Fruit fly (Drosophila melanogaster) whole organism, embryonic: ENCODE results near the gene CG14647.

Experiments
- Ada2b ChIP-seq: fragments of 200-800 bp; sonication (Bioruptor generic); IDR thresholded peaks from 2 replicates; pipeline ENCODE4 v1.3.6; 2022; ENCODE audit warnings: missing biosample characterization, missing genetic modification characterization
- Asciz ChIP-seq: fragments of 200-800 bp; sonication (Bioruptor generic); optimal IDR thresholded peaks from 2 replicates; lab custom pipeline; 2017; ENCODE audit warnings: missing biosample characterization, mild to moderate bottlenecking, missing genetic modification characterization, missing genetic modification reagents
- Atf3 ChIP-seq: fragments of 200-800 bp; sonication (Bioruptor generic); optimal IDR thresholded peaks from 3 replicates; lab custom pipeline; 2016; ENCODE audit warnings: missing biosample characterization, missing genetic modification characterization
- B-H2 ChIP-seq: fragments of 200-800 bp; sonication (Bioruptor generic); optimal IDR thresholded peaks from 2 replicates; lab custom pipeline; 2018; ENCODE audit warnings: missing biosample characterization, mild to moderate bottlenecking, missing genetic modification characterization
- CG10274 ChIP-seq: fragments of 200-800 bp; sonication (Bioruptor generic); optimal IDR thresholded peaks from 3 replicates; lab custom pipeline; 2017; ENCODE audit warnings: missing biosample characterization, mild to moderate bottlenecking, missing genetic modification characterization
- CG11695 ChIP-seq: fragments of 200-800 bp; sonication (Bioruptor generic); IDR thresholded peaks from 3 replicates; pipeline ENCODE4 v1.3.6; 2022; ENCODE audit warnings: missing biosample characterization, missing genetic modification characterization
- CG12391 ChIP-seq: fragments of 200-800 bp; sonication (Bioruptor generic); optimal IDR thresholded peaks from 3 replicates; lab custom pipeline; 2018; ENCODE audit warnings: missing biosample characterization, mild to moderate bottlenecking, missing genetic modification characterization, moderate library complexity
- CG2120 ChIP-seq: fragments of 200-800 bp; sonication (Bioruptor generic); optimal IDR thresholded peaks from 3 replicates; lab custom pipeline; 2016; ENCODE audit warnings: missing biosample characterization, missing genetic modification characterization
- CG2199 ChIP-seq: fragments of 200-800 bp; sonication (Bioruptor generic); IDR thresholded peaks from 3 replicates; pipeline ENCODE4 v1.3.6; 2022; ENCODE audit warnings: missing biosample characterization, missing genetic modification characterization
- CG33213 ChIP-seq: fragments of 200-800 bp; sonication (Bioruptor generic); optimal IDR thresholded peaks from 3 replicates; lab custom pipeline; 2016; ENCODE audit warnings: missing biosample characterization, missing genetic modification characterization
- CG33557 ChIP-seq: fragments of 200-800 bp; sonication (Bioruptor generic); optimal IDR thresholded peaks from 2 replicates; lab custom pipeline; 2019; ENCODE audit warnings: missing biosample characterization, mild to moderate bottlenecking, missing genetic modification characterization, moderate library complexity
- CG34376 ChIP-seq: fragments of 200-800 bp; sonication (Bioruptor generic); optimal IDR thresholded peaks from 2 replicates; lab custom pipeline; 2018; ENCODE audit warnings: missing biosample characterization, mild to moderate bottlenecking, missing genetic modification characterization
- CG3995 ChIP-seq: fragments of 200-800 bp; sonication (Bioruptor generic); optimal IDR thresholded peaks from 3 replicates; lab custom pipeline; 2016; ENCODE audit warnings: missing biosample characterization, missing genetic modification characterization
- CG6813 ChIP-seq: fragments of 200-800 bp; sonication (Bioruptor generic); optimal IDR thresholded peaks from 2 replicates; lab custom pipeline; 2017; ENCODE audit warnings: missing biosample characterization, missing genetic modification characterization, mild to moderate bottlenecking, moderate library complexity, missing genetic modification reagents
- CG7987 ChIP-seq: fragments of 200-800 bp; sonication (Bioruptor generic); optimal IDR thresholded peaks from 2 replicates; lab custom pipeline; 2018; ENCODE audit warnings: missing biosample characterization, mild to moderate bottlenecking, missing genetic modification characterization, moderate library complexity
- CG8290 ChIP-seq, 3 experiments: fragments of 200-800 bp; sonication (Bioruptor generic); optimal IDR thresholded peaks; 2 replicates each; lab custom pipeline; 2016 to 2019; ENCODE audit warnings: missing biosample characterization in 3 of 3, missing genetic modification characterization in 3 of 3, mild to moderate bottlenecking in 2 of 3, moderate library complexity in 1 of 3
- CG9727 ChIP-seq: fragments of 200-800 bp; sonication (Bioruptor generic); optimal IDR thresholded peaks from 3 replicates; lab custom pipeline; 2017; ENCODE audit warnings: missing biosample characterization, mild to moderate bottlenecking, missing genetic modification characterization
- Camta ChIP-seq: fragments of 200-800 bp; sonication (Bioruptor generic); optimal IDR thresholded peaks from 2 replicates; lab custom pipeline; 2016; ENCODE audit warnings: missing biosample characterization, missing genetic modification characterization
- CoRest ChIP-seq: fragments of 200-800 bp; sonication (Bioruptor generic); optimal IDR thresholded peaks from 3 replicates; lab custom pipeline; 2018; ENCODE audit warnings: missing biosample characterization, mild to moderate bottlenecking, missing genetic modification characterization, moderate library complexity
- Deaf1 ChIP-seq: fragments of 200-800 bp; optimal IDR thresholded peaks from 3 replicates; lab custom pipeline; 2019; ENCODE audit warnings: missing biosample characterization, mild to moderate bottlenecking, missing genetic modification characterization, moderate library complexity
- Hmx ChIP-seq: fragments of 200-800 bp; sonication (Bioruptor generic); optimal IDR thresholded peaks from 2 replicates; lab custom pipeline; 2016; ENCODE audit warnings: missing biosample characterization, missing genetic modification characterization
- MBD-R2 ChIP-seq: fragments of 200-800 bp; sonication (Bioruptor generic); IDR thresholded peaks from 2 replicates; pipeline ENCODE4 v1.3.6; 2022; ENCODE audit warnings: missing biosample characterization, missing genetic modification characterization
- Nf-YA ChIP-seq: fragments of 200-800 bp; sonication (Bioruptor generic); IDR thresholded peaks from 2 replicates; pipeline ENCODE4 v1.3.6; 2022; ENCODE audit warnings: missing biosample characterization, missing genetic modification characterization
- YL-1 ChIP-seq: fragments of 200-800 bp; sonication (Bioruptor generic); optimal IDR thresholded peaks from 3 replicates; lab custom pipeline; 2017; ENCODE audit warnings: missing biosample characterization, mild to moderate bottlenecking, missing genetic modification characterization
- amos ChIP-seq: fragments of 200-800 bp; sonication (Bioruptor generic); IDR thresholded peaks from 2 replicates; pipeline ENCODE4 v1.3.6; 2022; ENCODE audit warnings: missing biosample characterization, missing genetic modification characterization; ENCODE audit not compliant: partially characterized antibody
- br ChIP-seq: fragments of >200 bp; optimal IDR thresholded peaks from 2 replicates; lab custom pipeline; 2017
- chinmo ChIP-seq: fragments of 200-800 bp; sonication (Bioruptor generic); IDR thresholded peaks from 4 replicates; pipeline ENCODE4 v1.3.6; 2022; ENCODE audit warnings: missing biosample characterization, missing genetic modification characterization; ENCODE audit not compliant: partially characterized antibody
- chm ChIP-seq: fragments of 200-800 bp; sonication (Bioruptor generic); IDR thresholded peaks from 2 replicates; pipeline ENCODE4 v1.3.6; 2022; ENCODE audit warnings: missing biosample characterization, missing genetic modification characterization
- ci ChIP-seq: fragments of 200-800 bp; sonication (Bioruptor generic); IDR thresholded peaks from 3 replicates; pipeline ENCODE4 v1.3.6; 2022; ENCODE audit warnings: missing biosample characterization, missing genetic modification characterization
- ems ChIP-seq: fragments of 200-800 bp; sonication (Bioruptor generic); optimal IDR thresholded peaks from 3 replicates; lab custom pipeline; 2016; ENCODE audit warnings: missing biosample characterization, missing genetic modification characterization
- exex ChIP-seq: fragments of 200-800 bp; sonication (Bioruptor generic); optimal IDR thresholded peaks from 4 replicates; lab custom pipeline; 2018; ENCODE audit warnings: missing biosample characterization, mild to moderate bottlenecking, missing genetic modification characterization, moderate library complexity
- fd96Cb ChIP-seq: fragments of 200-800 bp; sonication (Bioruptor generic); optimal IDR thresholded peaks from 2 replicates; lab custom pipeline; 2018; ENCODE audit warnings: missing biosample characterization, mild to moderate bottlenecking, missing genetic modification characterization, moderate library complexity
- grau ChIP-seq: fragments of 200-800 bp; optimal IDR thresholded peaks from 3 replicates; lab custom pipeline; 2019; ENCODE audit warnings: missing biosample characterization, mild to moderate bottlenecking, missing genetic modification characterization, moderate library complexity
- mld ChIP-seq: fragments of 200-800 bp; sonication (Bioruptor generic); IDR thresholded peaks from 3 replicates; pipeline ENCODE4 v1.3.6; 2022; ENCODE audit warnings: missing biosample characterization, missing genetic modification characterization; ENCODE audit not compliant: partially characterized antibody
- prd ChIP-seq, 3 experiments: fragments of >200 bp in 2 of 3; fragments of 200-800 bp in 1 of 3; sonication (Bioruptor generic) in 1 of 3; optimal IDR thresholded peaks in 2 of 3; IDR thresholded peaks in 1 of 3; 2 replicates in 2 of 3; 3 replicates in 1 of 3; pipeline versions ENCODE4 v1.3.6 to Lab custom; 2017 to 2022; ENCODE audit warnings: missing biosample characterization in 1 of 3, missing genetic modification characterization in 1 of 3
- ro ChIP-seq: fragments of 200-800 bp; sonication (Bioruptor generic); IDR thresholded peaks from 2 replicates; pipeline ENCODE4 v1.3.6; 2022; ENCODE audit warnings: missing biosample characterization, missing genetic modification characterization
- sc ChIP-seq, 3 experiments: fragments of >200 bp in 2 of 3; fragments of 200-800 bp in 1 of 3; sonication (Bioruptor generic) in 1 of 3; optimal IDR thresholded peaks; 2 replicates in 2 of 3; 3 replicates in 1 of 3; lab custom pipeline; 2017; ENCODE audit warnings: mild to moderate bottlenecking in 1 of 3, missing biosample characterization in 1 of 3, missing genetic modification characterization in 1 of 3, missing genetic modification reagents in 1 of 3
- sd ChIP-seq: fragments of 200-800 bp; sonication (Bioruptor generic); optimal IDR thresholded peaks from 3 replicates; lab custom pipeline; 2018; ENCODE audit warnings: missing biosample characterization, mild to moderate bottlenecking, missing genetic modification characterization, moderate library complexity
- stwl ChIP-seq: fragments of 200-800 bp; sonication (Bioruptor generic); optimal IDR thresholded peaks from 3 replicates; lab custom pipeline; 2018; ENCODE audit warnings: missing biosample characterization, mild to moderate bottlenecking, missing genetic modification characterization, moderate library complexity
- tin ChIP-seq: fragments of 200-800 bp; sonication (Bioruptor generic); optimal IDR thresholded peaks from 3 replicates; lab custom pipeline; 2016; ENCODE audit warnings: missing biosample characterization, missing genetic modification characterization
- tna ChIP-seq: fragments of 200-800 bp; sonication (Bioruptor generic); IDR thresholded peaks from 2 replicates; pipeline ENCODE4 v1.3.6; 2022; ENCODE audit warnings: missing biosample characterization, missing genetic modification characterization; ENCODE audit not compliant: partially characterized antibody
- vfl ChIP-seq: fragments of 200-800 bp; sonication (Bioruptor generic); optimal IDR thresholded peaks from 2 replicates; lab custom pipeline; 2016; ENCODE audit warnings: missing biosample characterization, missing genetic modification characterization
- zen ChIP-seq: fragments of 200-800 bp; sonication (Bioruptor generic); optimal IDR thresholded peaks from 3 replicates; lab custom pipeline; 2018; ENCODE audit warnings: missing biosample characterization, mild to moderate bottlenecking, missing genetic modification characterization, moderate library complexity
- zen2 ChIP-seq: fragments of 200-800 bp; sonication (Bioruptor generic); IDR thresholded peaks from 3 replicates; pipeline ENCODE4 v1.3.6; 2022; ENCODE audit warnings: missing biosample characterization, missing genetic modification characterization; ENCODE audit not compliant: partially characterized antibody

CG14647 gene

DNA sequence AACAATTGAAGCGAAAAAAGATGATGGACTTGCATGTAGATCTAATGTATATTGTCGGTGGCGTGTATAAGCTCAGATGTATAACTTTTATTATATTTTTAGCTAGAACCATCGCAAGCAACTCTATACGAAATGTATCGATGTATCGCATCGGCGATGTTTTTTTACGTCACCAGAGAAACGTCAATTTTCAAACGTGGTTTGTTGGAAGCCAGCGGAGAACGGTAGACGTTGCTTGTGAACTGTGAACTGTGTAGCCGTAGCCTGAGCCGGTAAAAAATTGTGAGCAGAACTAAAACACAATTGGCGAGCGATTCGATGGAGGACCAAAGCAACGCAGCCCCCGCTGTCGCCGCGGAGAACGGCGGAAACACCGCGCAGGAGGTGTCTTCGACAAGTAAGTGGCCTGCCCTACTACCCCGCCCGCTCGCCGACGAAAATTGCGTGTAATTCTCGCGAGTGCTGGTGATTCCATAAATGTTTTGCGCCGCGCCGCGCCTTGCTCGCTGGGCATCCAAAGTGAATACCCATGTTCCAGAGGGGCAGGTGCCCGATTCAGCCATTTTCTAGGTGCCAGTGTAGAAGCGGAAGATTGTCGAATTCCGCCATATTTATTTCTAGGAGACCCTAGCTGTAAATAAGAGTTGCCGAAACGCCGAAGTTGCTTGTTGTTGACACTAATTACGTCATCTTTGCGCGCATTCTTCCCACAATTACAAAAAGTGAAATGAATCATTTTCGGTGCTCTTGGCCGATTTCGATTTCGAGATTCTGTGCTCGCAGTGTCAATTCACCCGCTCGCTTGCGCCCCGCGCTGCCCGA is 2.8 kb downstream of the CG14647 start, which contains the start of gene lost (continued):
- TF ChIP-seq Camta (no peak), CG9727 (GFP tag; lab: Kevin White, UChicago) (peak; percentile 33), YL-1 (GFP tag; lab: Kevin White, UChicago) (peak; percentile 50), CG33557 (GFP tag; lab: Kevin White, UChicago) (no peak), sd (tag; lab: Kevin White, UChicago) (no peak), fd96Cb (tag; lab: Kevin White, UChicago) (no peak), B-H2 (GFP tag; lab: Kevin White, UChicago) (peak; percentile 61), tin (no peak), stwl (peak; percentile 44), CoRest (tag; lab: Kevin White, UChicago) (peak; percentile 55), zen (tag; lab: Kevin White, UChicago) (no peak), vfl (no peak), grau (tag; lab: Kevin White, UChicago) (peak; percentile 44), sc (optimal IDR thresholded peaks at IDR 0.05; lab: Kevin White, UChicago) (no peak), sc (GFP tag; optimal IDR thresholded peaks at IDR 0.05; lab: Kevin White, UChicago) (no peak), zen2 (GFP tag; lab: Robert Waterston, UW) (peak; percentile 98; the same call in 2 of the 3 replicates), CG33213 (GFP tag; lab: Kevin White, UChicago) (peak; percentile 39), CG7987 (peak; percentile 38), amos (GFP tag; lab: Robert Waterston, UW) (peak; percentile 99), Asciz (no peak)
- TF ChIP-seq, all 482 proteins: peak for 196

DNA sequence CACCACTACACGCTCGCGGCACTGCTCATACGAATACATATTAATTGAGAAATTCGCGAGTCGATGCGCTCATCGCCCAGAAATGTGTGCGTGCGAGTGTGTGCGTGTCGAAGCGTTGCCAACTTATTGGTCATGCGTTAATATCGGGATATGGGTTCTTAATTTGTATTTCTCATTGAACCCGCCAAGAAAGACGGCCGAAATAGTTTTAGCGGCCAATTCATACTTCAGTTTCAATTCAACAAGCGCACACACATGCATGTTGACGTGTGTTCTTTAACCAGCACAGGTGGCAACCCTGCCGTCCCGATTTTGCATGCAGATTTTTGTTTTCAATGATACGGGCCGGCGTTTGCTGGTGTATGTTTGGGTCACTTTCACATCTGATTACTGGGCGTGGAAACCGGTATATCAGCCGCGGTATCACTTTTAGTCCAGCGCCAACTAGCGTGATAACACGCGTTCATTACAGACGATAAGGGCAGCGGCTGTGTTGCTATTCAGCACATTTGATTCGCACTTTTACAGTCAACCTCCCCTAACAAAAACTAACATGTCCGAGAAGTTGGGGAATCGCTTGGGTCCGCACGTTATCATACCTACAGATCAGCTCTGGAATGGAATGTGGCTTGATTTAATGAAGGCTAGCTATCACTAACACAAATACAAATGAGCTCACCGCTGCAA is 3.5 kb downstream of the CG14647 start:
- TF ChIP-seq Ada2b (GFP tag; lab: Robert Waterston, UW) (no peak), MBD-R2 (GFP tag; lab: Robert Waterston, UW) (0 out of 2 replicates have a peak, but pooled peaks have one; percentile 17), amos (GFP tag; lab: Robert Waterston, UW) (0 out of 2 replicates have a peak, but pooled peaks have one; percentile 15), Nf-YA (0 out of 2 replicates have a peak, but pooled peaks have one; percentile 13), br (lab: Kevin White, UChicago) (no peak), exex (peak; percentile 67), Hmx (no peak), ro (GFP tag; lab: Robert Waterston, UW) (no peak), ems (GFP tag; lab: Kevin White, UChicago) (peak; percentile 8), CG11695 (GFP tag; lab: Robert Waterston, UW) (no peak), prd (optimal IDR thresholded peaks at IDR 0.05; lab: Kevin White, UChicago) (no peak), prd (GFP tag; IDR thresholded peaks at IDR 0.05; lab: Robert Waterston, UW) (0 out of 3 replicates have a peak, but pooled peaks have one; percentile 7), CG3995 (GFP tag; lab: Kevin White, UChicago) (peak; percentile 18), CG2120 (GFP tag; lab: Kevin White, UChicago) (peak; percentile 41), Atf3 (GFP tag; lab: Kevin White, UChicago) (peak; percentile 19), CG12391 (tag; lab: Kevin White, UChicago) (peak; percentile 16), CG33213 (GFP tag; lab: Kevin White, UChicago) (no peak), Deaf1 (peak; percentile 45), CG8290 (GFP tag; optimal IDR thresholded peaks at IDR 0.05; lab: Kevin White, UChicago) (peak; percentile 23), CG8290 (tag; optimal IDR thresholded peaks at IDR 0.05; lab: Kevin White, UChicago) (no peak), ci (GFP tag; lab: Robert Waterston, UW) (peak; percentile 22; the same call in 1 of the 3 replicates), CG6813 (peak; percentile 29), chinmo (GFP tag; lab: Robert Waterston, UW) (peak; percentile 57; the same call in 1 of the 4 replicates), CG10274 (GFP tag; lab: Kevin White, UChicago) (peak; percentile 9), CG2199 (GFP tag; lab: Robert Waterston, UW) (0 out of 3 replicates have a peak, but pooled peaks have one; percentile 58), chm (GFP tag; lab: Robert Waterston, UW) (peak; percentile 28; the same call in 1 of the 2 replicates), tna (GFP tag; lab: Robert Waterston, UW) (no peak), mld (no peak), CG34376 (GFP tag; lab: Kevin White, UChicago) (peak; percentile 77)
